Fruit fly (Drosophila melanogaster) whole organism, embryonic: ENCODE results near the gene CG15347.

ENCODE experiments used
- Antp ChIP-seq: fragments of 200-800 bp; sonication (Bioruptor generic); optimal IDR thresholded peaks from 3 replicates; lab custom pipeline; 2016; ENCODE audit warnings: missing biosample characterization, missing genetic modification characterization
- Atf6 ChIP-seq: fragments of 200-800 bp; sonication (Bioruptor generic); IDR thresholded peaks from 2 replicates; pipeline ENCODE4 v1.3.6; 2022; ENCODE audit warnings: missing biosample characterization, missing genetic modification characterization
- CG11504 ChIP-seq: fragments of 200-800 bp; sonication (Bioruptor generic); optimal IDR thresholded peaks from 3 replicates; lab custom pipeline; 2019; ENCODE audit warnings: missing biosample characterization, mild to moderate bottlenecking, missing genetic modification characterization, moderate library complexity
- CG14965 ChIP-seq: fragments of 200-800 bp; sonication (Bioruptor generic); optimal IDR thresholded peaks from 2 replicates; lab custom pipeline; 2016; ENCODE audit warnings: missing biosample characterization, missing genetic modification characterization, borderline replicate concordance
- CG15479 ChIP-seq: fragments of 200-800 bp; sonication (Bioruptor generic); optimal IDR thresholded peaks from 3 replicates; lab custom pipeline; 2019; ENCODE audit warnings: missing biosample characterization, mild to moderate bottlenecking, missing genetic modification characterization, moderate library complexity
- CG15514 ChIP-seq: fragments of 200-800 bp; sonication (Bioruptor generic); optimal IDR thresholded peaks from 3 replicates; lab custom pipeline; 2017; ENCODE audit warnings: missing biosample characterization, missing genetic modification characterization, mild to moderate bottlenecking, moderate library complexity, missing genetic modification reagents
- CG17385 ChIP-seq: fragments of 200-800 bp; sonication (Bioruptor generic); optimal IDR thresholded peaks from 3 replicates; lab custom pipeline; 2018; ENCODE audit warnings: missing biosample characterization, mild to moderate bottlenecking, missing genetic modification characterization
- CG17912 ChIP-seq: fragments of 200-800 bp; sonication (Bioruptor generic); optimal IDR thresholded peaks from 2 replicates; lab custom pipeline; 2018; ENCODE audit warnings: missing biosample characterization, mild to moderate bottlenecking, missing genetic modification characterization
- CG2116 ChIP-seq: fragments of 200-800 bp; sonication (Bioruptor generic); optimal IDR thresholded peaks from 3 replicates; lab custom pipeline; 2018; ENCODE audit warnings: missing biosample characterization, mild to moderate bottlenecking, missing genetic modification characterization
- CG2202 ChIP-seq: fragments of 200-800 bp; sonication (Bioruptor generic); optimal IDR thresholded peaks from 2 replicates; lab custom pipeline; 2018; ENCODE audit warnings: missing biosample characterization, mild to moderate bottlenecking, missing genetic modification characterization
- CG31224 ChIP-seq: fragments of 200-800 bp; sonication (Bioruptor generic); IDR thresholded peaks from 2 replicates; pipeline ENCODE4 v1.3.6; 2022; ENCODE audit warnings: missing biosample characterization, missing genetic modification characterization
- CG31441 ChIP-seq: fragments of 200-800 bp; sonication (Bioruptor generic); IDR thresholded peaks from 2 replicates; pipeline ENCODE4 v1.3.6; 2022; ENCODE audit warnings: missing biosample characterization, missing genetic modification characterization
- CG32772 ChIP-seq: fragments of 200-800 bp; sonication (Bioruptor generic); IDR thresholded peaks from 2 replicates; pipeline ENCODE4 v1.3.6; 2022; ENCODE audit warnings: missing biosample characterization, missing genetic modification characterization
- CG34376 ChIP-seq: fragments of 200-800 bp; sonication (Bioruptor generic); optimal IDR thresholded peaks from 2 replicates; lab custom pipeline; 2018; ENCODE audit warnings: missing biosample characterization, mild to moderate bottlenecking, missing genetic modification characterization
- CG34422 ChIP-seq: fragments of 200-800 bp; sonication (Bioruptor generic); IDR thresholded peaks from 3 replicates; pipeline ENCODE4 v1.3.6; 2022; ENCODE audit warnings: missing biosample characterization, missing genetic modification characterization
- CG3726 ChIP-seq: fragments of 200-800 bp; sonication (Bioruptor generic); IDR thresholded peaks from 3 replicates; pipeline ENCODE4, ENCODE4 v1.3.6; 2022; ENCODE audit warnings: missing biosample characterization, missing genetic modification characterization
- CG3838 ChIP-seq: fragments of 200-800 bp; sonication (Bioruptor generic); optimal IDR thresholded peaks from 3 replicates; lab custom pipeline; 2016; ENCODE audit warnings: missing biosample characterization, missing genetic modification characterization
- CG4617 ChIP-seq: fragments of 200-800 bp; sonication (Bioruptor generic); optimal IDR thresholded peaks from 3 replicates; lab custom pipeline; 2016; ENCODE audit warnings: missing biosample characterization, missing genetic modification characterization, borderline replicate concordance
- CG4707 ChIP-seq: fragments of 200-800 bp; sonication (Bioruptor generic); optimal IDR thresholded peaks from 2 replicates; lab custom pipeline; 2018; ENCODE audit warnings: missing biosample characterization, mild to moderate bottlenecking, missing genetic modification characterization, moderate library complexity
- CG6813 ChIP-seq: fragments of 200-800 bp; sonication (Bioruptor generic); optimal IDR thresholded peaks from 2 replicates; lab custom pipeline; 2017; ENCODE audit warnings: missing biosample characterization, missing genetic modification characterization, mild to moderate bottlenecking, moderate library complexity, missing genetic modification reagents
- CG7745 ChIP-seq: fragments of 200-800 bp; sonication (Bioruptor generic); optimal IDR thresholded peaks from 2 replicates; lab custom pipeline; 2018; ENCODE audit warnings: missing biosample characterization, mild to moderate bottlenecking, missing genetic modification characterization, moderate library complexity
- CG8924 ChIP-seq: fragments of 200-800 bp; optimal IDR thresholded peaks from 3 replicates; lab custom pipeline; 2019; ENCODE audit warnings: missing biosample characterization, mild to moderate bottlenecking, missing genetic modification characterization, moderate library complexity
- CG9437 ChIP-seq: fragments of 200-800 bp; sonication (Bioruptor generic); optimal IDR thresholded peaks from 2 replicates; lab custom pipeline; 2018; ENCODE audit warnings: missing biosample characterization, mild to moderate bottlenecking, missing genetic modification characterization
- Deaf1 ChIP-seq: fragments of 200-800 bp; optimal IDR thresholded peaks from 3 replicates; lab custom pipeline; 2019; ENCODE audit warnings: missing biosample characterization, mild to moderate bottlenecking, missing genetic modification characterization, moderate library complexity
- Dfd ChIP-seq, 2 experiments: fragments of >200 bp; optimal IDR thresholded peaks; 2 replicates each; lab custom pipeline; 2017; ENCODE audit warnings: missing biosample characterization in 2 of 2, missing genetic modification characterization in 2 of 2
- Hmr ChIP-seq: fragments of 200-800 bp; sonication (Bioruptor generic); optimal IDR thresholded peaks from 3 replicates; lab custom pipeline; 2017; ENCODE audit warnings: mild to moderate bottlenecking, missing biosample characterization, missing genetic modification reagents, missing genetic modification characterization
- Kr ChIP-seq: fragments of 200-800 bp; sonication (Bioruptor generic); optimal IDR thresholded peaks from 2 replicates; lab custom pipeline; 2017; ENCODE audit warnings: missing biosample characterization, mild to moderate bottlenecking, missing genetic modification characterization
- Neu2 ChIP-seq: fragments of 200-800 bp; sonication (Bioruptor generic); optimal IDR thresholded peaks from 3 replicates; lab custom pipeline; 2016; ENCODE audit warnings: missing biosample characterization, missing genetic modification characterization, borderline replicate concordance
- Poxn ChIP-seq: fragments of 200-800 bp; sonication (Bioruptor generic); IDR thresholded peaks from 2 replicates; pipeline ENCODE4 v1.3.6; 2022; ENCODE audit warnings: missing biosample characterization, missing genetic modification characterization
- Sry-δ ChIP-seq: fragments of 200-800 bp; sonication (Bioruptor generic); optimal IDR thresholded peaks from 2 replicates; lab custom pipeline; 2016; ENCODE audit warnings: missing biosample characterization, missing genetic modification characterization
- TFAM ChIP-seq: fragments of 200-800 bp; sonication (Bioruptor generic); optimal IDR thresholded peaks from 2 replicates; lab custom pipeline; 2017; ENCODE audit warnings: missing biosample characterization, missing genetic modification characterization, inconsistent platforms
- Xrp1 ChIP-seq: fragments of 200-800 bp; sonication (Bioruptor generic); IDR thresholded peaks from 2 replicates; pipeline ENCODE4 v1.3.6; 2022; ENCODE audit warnings: missing biosample characterization, missing genetic modification characterization
- ab ChIP-seq: fragments of 200-800 bp; sonication (Bioruptor generic); optimal IDR thresholded peaks from 2 replicates; lab custom pipeline; 2016; ENCODE audit warnings: missing biosample characterization, missing genetic modification characterization
- caup ChIP-seq: fragments of 200-800 bp; sonication (Bioruptor generic); optimal IDR thresholded peaks from 3 replicates; lab custom pipeline; 2017; ENCODE audit warnings: missing biosample characterization, mild to moderate bottlenecking, missing genetic modification characterization, moderate library complexity; ENCODE audit not compliant: severe bottlenecking
- disco-r ChIP-seq: fragments of 200-800 bp; sonication (Bioruptor generic); optimal IDR thresholded peaks from 2 replicates; lab custom pipeline; 2016; ENCODE audit warnings: missing biosample characterization, missing genetic modification characterization
- emc ChIP-seq: fragments of 200-800 bp; sonication (Bioruptor generic); optimal IDR thresholded peaks from 2 replicates; lab custom pipeline; 2016; ENCODE audit warnings: missing biosample characterization, missing genetic modification characterization
- gro ChIP-seq: fragments of 200-800 bp; sonication (Bioruptor generic); optimal IDR thresholded peaks from 2 replicates; lab custom pipeline; 2016; ENCODE audit warnings: missing biosample characterization, missing genetic modification characterization
- h ChIP-seq: fragments of >200 bp; optimal IDR thresholded peaks from 2 replicates; lab custom pipeline; 2017
- nau ChIP-seq: fragments of 200-800 bp; sonication (Bioruptor generic); optimal IDR thresholded peaks from 3 replicates; lab custom pipeline; 2017; ENCODE audit warnings: missing biosample characterization, mild to moderate bottlenecking, missing genetic modification characterization, missing genetic modification reagents
- pho ChIP-seq: fragments of 200-800 bp; sonication (Bioruptor generic); optimal IDR thresholded peaks from 2 replicates; lab custom pipeline; 2016; ENCODE audit warnings: missing biosample characterization, missing genetic modification characterization
- pita ChIP-seq: fragments of 200-800 bp; sonication (Bioruptor generic); optimal IDR thresholded peaks from 2 replicates; lab custom pipeline; 2017; ENCODE audit warnings: missing biosample characterization, mild to moderate bottlenecking, missing genetic modification characterization
- psq ChIP-seq: fragments of 200-800 bp; sonication (Bioruptor generic); optimal IDR thresholded peaks from 2 replicates; lab custom pipeline; 2017; ENCODE audit warnings: missing biosample characterization, missing genetic modification characterization
- sc ChIP-seq, 3 experiments: fragments of >200 bp in 2 of 3; fragments of 200-800 bp in 1 of 3; sonication (Bioruptor generic) in 1 of 3; optimal IDR thresholded peaks; 2 replicates in 2 of 3; 3 replicates in 1 of 3; lab custom pipeline; 2017; ENCODE audit warnings: mild to moderate bottlenecking in 1 of 3, missing biosample characterization in 1 of 3, missing genetic modification characterization in 1 of 3, missing genetic modification reagents in 1 of 3
- so ChIP-seq: fragments of 200-800 bp; sonication (Bioruptor generic); IDR thresholded peaks from 3 replicates; pipeline ENCODE4 v1.3.6; 2022; ENCODE audit warnings: missing biosample characterization, missing genetic modification characterization
- sob ChIP-seq: fragments of 200-800 bp; sonication (Bioruptor generic); IDR thresholded peaks from 2 replicates; pipeline ENCODE4 v1.3.6; 2022; ENCODE audit warnings: missing biosample characterization, missing genetic modification characterization
- ttk ChIP-seq: fragments of 200-800 bp; sonication (Bioruptor generic); IDR thresholded peaks from 2 replicates; pipeline ENCODE4 v2.1.2; 2022; ENCODE audit warnings: missing biosample characterization, missing genetic modification characterization
- tx ChIP-seq: fragments of 200-800 bp; sonication (Bioruptor generic); optimal IDR thresholded peaks from 2 replicates; lab custom pipeline; 2016; ENCODE audit warnings: missing biosample characterization, missing genetic modification characterization
- vnd ChIP-seq: fragments of 200-800 bp; sonication (Bioruptor generic); IDR thresholded peaks from 3 replicates; pipeline ENCODE4 v1.3.6; 2022; ENCODE audit warnings: missing biosample characterization, missing genetic modification characterization; ENCODE audit not compliant: partially characterized antibody
- wek ChIP-seq: fragments of 200-800 bp; sonication (Bioruptor generic); optimal IDR thresholded peaks from 3 replicates; lab custom pipeline; 2018; ENCODE audit warnings: missing biosample characterization, mild to moderate bottlenecking, missing genetic modification characterization, moderate library complexity
- yki ChIP-seq: fragments of >200 bp; optimal IDR thresholded peaks from 3 replicates; lab custom pipeline; 2018
- zf30C ChIP-seq: fragments of 200-800 bp; sonication (Bioruptor generic); optimal IDR thresholded peaks from 3 replicates; lab custom pipeline; 2018; ENCODE audit warnings: missing biosample characterization, mild to moderate bottlenecking, missing genetic modification characterization

Gene CG15347

DNA sequence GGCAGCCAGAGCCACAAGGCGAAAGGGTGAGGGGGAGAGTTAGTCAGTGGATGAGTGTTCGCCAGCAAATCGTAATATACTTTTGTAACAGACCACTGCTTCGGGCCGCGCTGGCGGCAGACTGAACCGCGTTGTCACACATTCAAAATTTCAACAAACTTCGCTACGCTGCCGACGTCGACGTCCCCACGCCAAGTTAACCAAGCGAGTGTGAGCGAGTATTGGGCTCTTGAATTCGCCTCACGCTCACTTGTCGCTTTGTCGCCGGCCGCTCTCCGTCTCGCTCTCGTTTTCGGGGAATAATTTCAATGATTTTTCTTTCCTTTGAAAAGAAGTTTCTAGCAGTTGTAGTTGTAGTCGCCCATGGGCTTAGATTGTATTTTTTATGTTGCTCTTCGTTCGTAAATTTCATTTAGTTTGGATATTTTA is 49.2 kb downstream of the CG15347 start, which contains the start of gene lawc (continued):
- TF ChIP-seq CG2202 (tag; lab: Kevin White, UChicago) = no peak
- no peak for TF ChIP-seq disco-r (GFP tag; lab: Kevin White, UChicago)
- peak; percentile 34 for TF ChIP-seq pho (GFP tag; lab: Kevin White, UChicago)
- TF ChIP-seq CG7745 = no peak
- peak; percentile 47 for TF ChIP-seq nau (GFP tag; lab: Kevin White, UChicago)
- TF ChIP-seq sob (GFP tag; lab: Robert Waterston, UW) = peak; percentile 66; the same call in 1 of the 2 replicates
- TF ChIP-seq Poxn = no peak
- peak; percentile 54 for TF ChIP-seq CG8924 (tag; lab: Kevin White, UChicago)
- TF ChIP-seq TFAM (GFP tag; lab: Kevin White, UChicago) = no peak
- no peak for TF ChIP-seq CG32772 (GFP tag; lab: Robert Waterston, UW)
- TF ChIP-seq psq (GFP tag; lab: Kevin White, UChicago) = no peak
- TF ChIP-seq emc (GFP tag; lab: Kevin White, UChicago) = no peak
- TF ChIP-seq pita (GFP tag; lab: Kevin White, UChicago) = no peak
- TF ChIP-seq CG17912 = no peak
- no peak for TF ChIP-seq yki (lab: Kevin White, UChicago)
- TF ChIP-seq CG15514 (GFP tag; lab: Kevin White, UChicago) = peak; percentile 53
- TF ChIP-seq h (lab: Kevin White, UChicago) = no peak
- no peak for TF ChIP-seq CG4617
- no peak for TF ChIP-seq vnd
- no peak for TF ChIP-seq CG6813 (GFP tag; lab: Kevin White, UChicago)
- no peak for TF ChIP-seq Kr (GFP tag; lab: Kevin White, UChicago)
- TF ChIP-seq CG2116 = no peak
- no peak for TF ChIP-seq CG14965
- TF ChIP-seq CG31441 (GFP tag; lab: Robert Waterston, UW) = no peak
- peak; percentile 68 for TF ChIP-seq Deaf1 (tag; lab: Kevin White, UChicago)
- peak; percentile 45 for TF ChIP-seq Xrp1 (GFP tag; lab: Robert Waterston, UW)
- TF ChIP-seq Dfd (GFP tag; optimal IDR thresholded peaks at IDR 0.05; lab: Kevin White, UChicago) = no peak
- no peak for TF ChIP-seq CG3726 (GFP tag; lab: Robert Waterston, UW)
- TF ChIP-seq Hmr (GFP tag; lab: Kevin White, UChicago) = peak; percentile 72
- no peak for TF ChIP-seq ttk (GFP tag; lab: Robert Waterston, UW)
- TF ChIP-seq zf30C (GFP tag; lab: Kevin White, UChicago) = peak; percentile 24
- TF ChIP-seq CG9437 (GFP tag; lab: Kevin White, UChicago) = no peak
- TF ChIP-seq CG31224 (GFP tag; lab: Robert Waterston, UW) = 0 out of 2 replicates have a peak, but pooled peaks have one; percentile 12
- TF ChIP-seq CG3838 = no peak
- TF ChIP-seq CG4707 (GFP tag; lab: Kevin White, UChicago) = no peak
- no peak for TF ChIP-seq tx (GFP tag; lab: Kevin White, UChicago)
- no peak for TF ChIP-seq sc (optimal IDR thresholded peaks at IDR 0.05; lab: Kevin White, UChicago)
- TF ChIP-seq sc (GFP tag; optimal IDR thresholded peaks at IDR 0.05; lab: Kevin White, UChicago) = no peak
- TF ChIP-seq CG11504 = no peak
- no peak for TF ChIP-seq Sry-δ (GFP tag; lab: Kevin White, UChicago)
- TF ChIP-seq CG17385 (GFP tag; lab: Kevin White, UChicago) = peak; percentile 74
- peak; percentile 85 for TF ChIP-seq CG34376 (GFP tag; lab: Kevin White, UChicago)
- no peak for TF ChIP-seq CG15479 (GFP tag; lab: Kevin White, UChicago)
- TF ChIP-seq Neu2 = no peak
- TF ChIP-seq gro (GFP tag; lab: Kevin White, UChicago) = no peak
- TF ChIP-seq Atf6 (GFP tag; lab: Robert Waterston, UW) = peak; percentile 83; the same call in 1 of the 2 replicates
- TF ChIP-seq ab = no peak
- TF ChIP-seq so (GFP tag; lab: Robert Waterston, UW) = peak; percentile 75; the same call in 2 of the 3 replicates
- peak; percentile 52 for TF ChIP-seq wek (GFP tag; lab: Kevin White, UChicago)
- TF ChIP-seq caup = peak; percentile 70
- TF ChIP-seq Antp = no peak
- TF ChIP-seq CG34422 (GFP tag; lab: Robert Waterston, UW) = peak; percentile 67; the same call in 1 of the 3 replicates
